Worm (Caenorhabditis elegans) whole organism, L1 larva: Measurements from ENCODE around the gene F32D8.14.

Source experiments
- ama-1 ChIP-seq: fragments of 150-350 bp; optimal IDR thresholded peaks from 2 replicates; lab custom pipeline; 2014
- efl-1 ChIP-seq, 4 experiments: fragments of 150-350 bp; optimal IDR thresholded peaks in 3 of 4; peaks in 1 of 4; 1 replicate in 1 of 4; 2 replicates in 3 of 4; lab custom pipeline; 2014; ENCODE audit warnings: missing biosample characterization in 2 of 4, missing genetic modification characterization in 2 of 4, missing genetic modification reagents in 2 of 4
- fkh-4 ChIP-seq: sonication (generic microtip); optimal IDR thresholded peaks from 2 replicates; lab custom pipeline; 2016; ENCODE audit warnings: missing compliant biosample characterization, missing genetic modification characterization, borderline replicate concordance
- lsy-2 ChIP-seq, 2 experiments: fragments of 150-350 bp; optimal IDR thresholded peaks; 2 replicates each; lab custom pipeline; 2014; ENCODE audit warnings: missing biosample characterization in 2 of 2, missing genetic modification characterization in 2 of 2
- mdl-1 ChIP-seq, 2 experiments: fragments of 150-350 bp; optimal IDR thresholded peaks; 2 replicates each; lab custom pipeline; 2014 to 2017; ENCODE audit warnings: missing biosample characterization in 2 of 2, missing genetic modification characterization in 2 of 2, inconsistent platforms in 1 of 2
- nhr-20 ChIP-seq: sonication (generic microtip); optimal IDR thresholded peaks from 2 replicates; lab custom pipeline; 2016; ENCODE audit warnings: mild to moderate bottlenecking, missing genetic modification characterization, missing compliant biosample characterization
- nhr-237 ChIP-seq: fragments of 150-350 bp; optimal IDR thresholded peaks from 2 replicates; lab custom pipeline; 2014; ENCODE audit warnings: missing biosample characterization, missing genetic modification characterization
- nhr-28 ChIP-seq: fragments of 150-350 bp; optimal IDR thresholded peaks from 2 replicates; lab custom pipeline; 2014; ENCODE audit warnings: missing biosample characterization, missing genetic modification characterization
- nhr-90 ChIP-seq: sonication (generic microtip); optimal IDR thresholded peaks from 2 replicates; lab custom pipeline; 2016; ENCODE audit warnings: mild to moderate bottlenecking, missing genetic modification characterization, missing compliant biosample characterization; ENCODE audit not compliant: poor library complexity
- snpc-4 ChIP-seq: fragments of 150-350 bp; optimal IDR thresholded peaks from 2 replicates; lab custom pipeline; 2014; ENCODE audit warnings: missing biosample characterization, missing genetic modification characterization
- snu-23 ChIP-seq: sonication (generic microtip); optimal IDR thresholded peaks from 2 replicates; lab custom pipeline; 2016; ENCODE audit warnings: missing genetic modification characterization, missing compliant biosample characterization
- sox-4 ChIP-seq: sonication (generic microtip); optimal IDR thresholded peaks from 2 replicates; lab custom pipeline; 2016; ENCODE audit warnings: missing genetic modification characterization, missing compliant biosample characterization
- unc-62 ChIP-seq: fragments of 150-350 bp; optimal IDR thresholded peaks from 2 replicates; lab custom pipeline; 2014; ENCODE audit warnings: missing biosample characterization, missing genetic modification reagents, missing genetic modification characterization
- unc-86 ChIP-seq: sonication (generic microtip); optimal IDR thresholded peaks from 2 replicates; lab custom pipeline; 2016; ENCODE audit warnings: missing genetic modification characterization, missing compliant biosample characterization

DNA sequence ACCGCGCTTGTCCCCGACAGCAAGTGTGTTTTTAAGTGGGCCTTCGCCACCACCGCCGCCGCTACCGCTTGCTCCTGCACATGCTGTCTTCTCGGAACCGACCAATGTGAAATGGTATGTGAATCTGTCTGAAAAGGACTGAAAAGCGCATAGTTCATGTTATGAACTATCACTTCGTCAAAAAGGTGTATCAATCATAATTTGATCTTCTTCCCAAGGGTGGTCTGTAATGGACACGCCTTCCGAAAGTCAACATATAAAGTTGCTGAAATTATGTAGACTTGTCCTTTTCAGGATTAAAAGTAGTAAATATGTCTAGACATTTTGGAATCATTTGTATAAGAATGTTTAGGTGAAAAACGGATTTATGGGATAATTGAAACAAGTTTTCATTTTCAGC is 47.6 kb upstream of the F32D8.14 start, which contains the start of gene zip-9:
- TF ChIP-seq snu-23 (GFP tag; lab: Kevin White, UChicago) (no peak), nhr-20 (no peak), fkh-4 (no peak), sox-4 (tag; lab: Kevin White, UChicago) (no peak), efl-1 (optimal IDR thresholded peaks at IDR 0.05; lab: Kevin White, UChicago) (no peak), efl-1 (GFP tag; optimal IDR thresholded peaks at IDR 0.05 in 1 of 2; lab: Kevin White, UChicago) (peak in 1 of 2 experiments; percentile 20), unc-62 (GFP tag; lab: Kevin White, UChicago) (no peak), nhr-28 (tag; lab: Kevin White, UChicago) (no peak), ama-1 (lab: Kevin White, UChicago) (no peak), nhr-90 (tag; lab: Kevin White, UChicago) (no peak), unc-86 (tag; lab: Kevin White, UChicago) (no peak), lsy-2 (tag; optimal IDR thresholded peaks at IDR 0.05; lab: Kevin White, UChicago) (no peak), mdl-1 (tag; optimal IDR thresholded peaks at IDR 0.05; lab: Kevin White, UChicago) (no peak), nhr-237 (no peak), snpc-4 (tag; lab: Kevin White, UChicago) (no peak)
